Fruit fly (Drosophila melanogaster): ENCODE data around the gene CASK.

The CASK gene

dm6 chr3R:21856098-21856872, 33.8 kb upstream of the CASK start, which contains the start of gene glec (continued):
- TF ChIP-seq CG2129 (GFP tag; IDR thresholded peaks at IDR 0.05; ENCODE audit: partially characterized antibody) (no peak), Lim3 (GFP tag; IDR thresholded peaks at IDR 0.05) (no peak), Hmx (GFP tag; optimal IDR thresholded peaks at IDR 0.05) (peak; percentile 65), CG8089 (GFP tag; optimal IDR thresholded peaks at IDR 0.05) (peak; percentile 11), sob (GFP tag; IDR thresholded peaks at IDR 0.05) (peak; percentile 34; the same call in 1 of the 2 replicates), CG10431 (GFP tag; optimal IDR thresholded peaks at IDR 0.05) (no peak), CG12942 (GFP tag; optimal IDR thresholded peaks at IDR 0.05) (peak; percentile 16), Sry-β (GFP tag; optimal IDR thresholded peaks at IDR 0.05) (no peak), CG13624 (GFP tag; optimal IDR thresholded peaks at IDR 0.05) (peak; percentile 53), BtbVII (GFP tag; optimal IDR thresholded peaks at IDR 0.05) (no peak), CG34422 (GFP tag; IDR thresholded peaks at IDR 0.05) (peak; percentile 65; the same call in 1 of the 3 replicates), Atf-2 (GFP tag; optimal IDR thresholded peaks at IDR 0.05) (no peak), CG16815 (GFP tag; optimal IDR thresholded peaks at IDR 0.05) (peak; percentile 7), CrebB (tag; optimal IDR thresholded peaks at IDR 0.05) (peak; percentile 46), CG9932 (GFP tag; IDR thresholded peaks at IDR 0.05) (peak; percentile 27; the same call in 1 of the 2 replicates), Mrtf (GFP tag; IDR thresholded peaks at IDR 0.05) (no peak), zf30C (GFP tag; optimal IDR thresholded peaks at IDR 0.05) (peak; percentile 55), Sin3A (optimal IDR thresholded peaks at IDR 0.05) (no peak), sima (GFP tag; optimal IDR thresholded peaks at IDR 0.05) (no peak), CG2199 (GFP tag; IDR thresholded peaks at IDR 0.05) (peak; percentile 86; the same call in 2 of the 3 replicates), CG15601 (tag; optimal IDR thresholded peaks at IDR 0.05) (no peak), repo (GFP tag; optimal IDR thresholded peaks at IDR 0.05) (peak; percentile 0), CG31224 (GFP tag; IDR thresholded peaks at IDR 0.05) (0 out of 2 replicates have a peak, but pooled peaks have one; percentile 5), CG13775 (GFP tag; optimal IDR thresholded peaks at IDR 0.05) (peak; percentile 53), Sry-δ (GFP tag; optimal IDR thresholded peaks at IDR 0.05) (peak; percentile 3), Dek (tag; optimal IDR thresholded peaks at IDR 0.05) (peak; percentile 2), yki (optimal IDR thresholded peaks at IDR 0.05) (no peak), gfzf (GFP tag; optimal IDR thresholded peaks at IDR 0.05) (peak; percentile 92), Dad (GFP tag; optimal IDR thresholded peaks at IDR 0.05) (peak; percentile 14), CG3838 (GFP tag; optimal IDR thresholded peaks at IDR 0.05) (no peak), fru (optimal IDR thresholded peaks at IDR 0.05) (no peak), NC2β (GFP tag; optimal IDR thresholded peaks at IDR 0.05) (peak; percentile 87), lab (GFP tag; optimal IDR thresholded peaks at IDR 0.05) (peak; percentile 63), CG10366 (GFP tag; IDR thresholded peaks at IDR 0.05) (no peak), NC2α (GFP tag; optimal IDR thresholded peaks at IDR 0.05) (peak; percentile 86), esg (GFP tag; conservative IDR thresholded peaks at IDR 0.05) (0 out of 2 replicates have a peak, but pooled peaks have one; percentile 6), hbn (GFP tag; IDR thresholded peaks at IDR 0.05; ENCODE audit: partially characterized antibody) (no peak), stc (GFP tag; IDR thresholded peaks at IDR 0.05) (no peak; the same call in none of the 2 replicates), sna (GFP tag; IDR thresholded peaks at IDR 0.05; ENCODE audit: partially characterized antibody) (peak; percentile 36; the same call in 1 of the 2 replicates), CG11456 (GFP tag; IDR thresholded peaks at IDR 0.05) (0 out of 3 replicates have a peak, but pooled peaks have one; percentile 37), fd96Cb (tag; optimal IDR thresholded peaks at IDR 0.05) (no peak), CG12219 (GFP tag; optimal IDR thresholded peaks at IDR 0.05) (peak; percentile 33), vfl (GFP tag; optimal IDR thresholded peaks at IDR 0.05) (no peak), tup (GFP tag; optimal IDR thresholded peaks at IDR 0.05) (no peak), HLH4C (GFP tag; IDR thresholded peaks at IDR 0.05; ENCODE audit: partially characterized antibody) (peak; percentile 51), Hey (tag; optimal IDR thresholded peaks at IDR 0.05) (no peak), pum (GFP tag; optimal IDR thresholded peaks at IDR 0.05) (no peak), maf-S (GFP tag; optimal IDR thresholded peaks at IDR 0.05) (peak; percentile 51), bowl (GFP tag; IDR thresholded peaks at IDR 0.05) (peak; percentile 52; the same call in 1 of the 2 replicates)
